Fruit fly (Drosophila melanogaster): ENCODE data around the gene CG42638.

dm6 chr3L:19700463-19700862 lies 49.1 kb downstream of the CG42638 start:
- TF ChIP-seq cic (GFP tag; optimal IDR thresholded peaks at IDR 0.05) (no peak), CG7101 (tag; optimal IDR thresholded peaks at IDR 0.05) (no peak), kay (GFP tag; ENCODE audit: borderline replicate concordance) (no peak), CG12768 (GFP tag; optimal IDR thresholded peaks at IDR 0.05) (no peak), CG1620 (GFP tag; optimal IDR thresholded peaks at IDR 0.05) (no peak), CG33017 (tag; optimal IDR thresholded peaks at IDR 0.05) (no peak), Crg-1 (GFP tag; optimal IDR thresholded peaks at IDR 0.05) (no peak), Hr96 (GFP tag; optimal IDR thresholded peaks at IDR 0.05) (no peak), bab1 (GFP tag; optimal IDR thresholded peaks at IDR 0.05) (no peak)
